Fruit fly (Drosophila melanogaster): ENCODE measurements around the gene lds.

- TF ChIP-seq CG14860 (GFP tag; IDR thresholded peaks at IDR 0.05; ENCODE audit: partially characterized antibody) (no peak), CG18011 (GFP tag; optimal IDR thresholded peaks at IDR 0.05) (no peak), wek (GFP tag; optimal IDR thresholded peaks at IDR 0.05) (no peak), CG7745 (tag; optimal IDR thresholded peaks at IDR 0.05) (no peak), CG13775 (GFP tag; optimal IDR thresholded peaks at IDR 0.05) (no peak), Lpt (GFP tag; optimal IDR thresholded peaks at IDR 0.05) (no peak), lab (GFP tag; optimal IDR thresholded peaks at IDR 0.05) (no peak), klu (GFP tag; IDR thresholded peaks at IDR 0.05) (no peak)
Measured at dm6 chr3R:7891031-7891430, 29.2 kb upstream of the lds start, which contains the start of gene wtrw.

All from whole organism, embryonic.